Worm (Caenorhabditis elegans): ENCODE data around the gene Y81G3A.1.

Gene Y81G3A.1

ce11 chrII:13083752-13084214 is at the start of gene Y81G3A.1, which contains the start of gene gcn-2:
Gene Y81G3A.1, minus strand, starts transcription at chrII:13083926.
Gene gcn-2, plus strand, starts transcription at chrII:13084164.
- TF ChIP-seq mdl-1 (tag; optimal IDR thresholded peaks at IDR 0.05): no peak
- TF ChIP-seq egl-5 (tag; optimal IDR thresholded peaks at IDR 0.05): no peak
- TF ChIP-seq skn-1 (tag; optimal IDR thresholded peaks at IDR 0.05): peak; percentile 19
- TF ChIP-seq eor-1 (tag; optimal IDR thresholded peaks at IDR 0.05): no peak
- TF ChIP-seq egl-27 (tag; optimal IDR thresholded peaks at IDR 0.05): no peak
- TF ChIP-seq hmg-11 (tag; optimal IDR thresholded peaks at IDR 0.05): peak; percentile 15
- TF ChIP-seq lin-39 (tag; optimal IDR thresholded peaks at IDR 0.05): peak; percentile 6
- no peak for TF ChIP-seq ztf-11 (tag; optimal IDR thresholded peaks at IDR 0.05)
- peak; percentile 20 for TF ChIP-seq R02D3.7 (tag; optimal IDR thresholded peaks at IDR 0.05)
- no peak for TF ChIP-seq nhr-11 (tag; optimal IDR thresholded peaks at IDR 0.05)
- peak; percentile 40 for TF ChIP-seq snpc-4 (tag; optimal IDR thresholded peaks at IDR 0.05)
- no peak for TF ChIP-seq lsy-12 (tag; optimal IDR thresholded peaks at IDR 0.05)
- no peak for TF ChIP-seq aly-2 (tag; optimal IDR thresholded peaks at IDR 0.05)
- TF ChIP-seq jun-1 (tag; optimal IDR thresholded peaks at IDR 0.05): no peak
- TF ChIP-seq ceh-9 (tag; optimal IDR thresholded peaks at IDR 0.05): no peak

- TF ChIP-seq nhr-67 (tag; optimal IDR thresholded peaks at IDR 0.05) (no peak), pqm-1 (tag; optimal IDR thresholded peaks at IDR 0.05) (no peak), ceh-82 (tag; optimal IDR thresholded peaks at IDR 0.05) (no peak), aly-2 (tag; optimal IDR thresholded peaks at IDR 0.05) (no peak), nhr-12 (tag; optimal IDR thresholded peaks at IDR 0.05) (no peak)
These were observed 46.9 kb upstream of the Y81G3A.1 start for ce11 chrII:13130576-13130975.

ce11 chrII:13129602-13130001 is 45.9 kb upstream of the Y81G3A.1 start, which contains the start of gene F29C12.6:
Gene F29C12.6, plus strand, starts transcription at chrII:13129902.
- TF ChIP-seq nhr-76 (tag; optimal IDR thresholded peaks at IDR 0.05) (no peak), nhr-12 (tag; optimal IDR thresholded peaks at IDR 0.05) (no peak), pqm-1 (tag; optimal IDR thresholded peaks at IDR 0.05) (no peak), nhr-28 (tag; optimal IDR thresholded peaks at IDR 0.05) (no peak), sea-2 (GFP tag; optimal IDR thresholded peaks at IDR 0.05) (no peak), elt-3 (tag; optimal IDR thresholded peaks at IDR 0.05) (no peak), nfya-1 (tag; optimal IDR thresholded peaks at IDR 0.05; ENCODE audit: insufficient read depth) (no peak), lin-15B (tag; optimal IDR thresholded peaks at IDR 0.05) (no peak), lin-39 (tag; optimal IDR thresholded peaks at IDR 0.05) (no peak), nhr-43 (tag; optimal IDR thresholded peaks at IDR 0.05; ENCODE audit: poor library complexity, severe bottlenecking) (no peak), ama-1 (optimal IDR thresholded peaks at IDR 0.05) (no peak), nhr-25 (tag; optimal IDR thresholded peaks at IDR 0.05) (no peak), elt-1 (tag; optimal IDR thresholded peaks at IDR 0.05) (no peak), skn-1 (tag; optimal IDR thresholded peaks at IDR 0.05) (no peak), fkh-10 (GFP tag; optimal IDR thresholded peaks at IDR 0.05) (no peak), R02D3.7 (tag; optimal IDR thresholded peaks at IDR 0.05) (no peak), ceh-28 (tag; optimal IDR thresholded peaks at IDR 0.05) (no peak)

ce11 chrII:13122720-13123119 is 39.0 kb upstream of the Y81G3A.1 start, which contains the start of gene bath-45:
Gene bath-45, plus strand, starts transcription at chrII:13123020.
- TF ChIP-seq nhr-237 (tag; optimal IDR thresholded peaks at IDR 0.05) (no peak), fkh-2 (tag; optimal IDR thresholded peaks at IDR 0.05) (no peak), tbx-2 (tag; optimal IDR thresholded peaks at IDR 0.05) (no peak), ceh-9 (tag; optimal IDR thresholded peaks at IDR 0.05) (no peak), skn-1 (tag; optimal IDR thresholded peaks at IDR 0.05) (no peak), nhr-25 (tag; optimal IDR thresholded peaks at IDR 0.05) (no peak), egl-5 (tag; optimal IDR thresholded peaks at IDR 0.05) (no peak), lsy-12 (tag; optimal IDR thresholded peaks at IDR 0.05) (no peak), nhr-67 (tag; optimal IDR thresholded peaks at IDR 0.05) (no peak), nhr-43 (tag; optimal IDR thresholded peaks at IDR 0.05; ENCODE audit: poor library complexity, severe bottlenecking) (no peak), nhr-23 (tag; optimal IDR thresholded peaks at IDR 0.05) (no peak)

ce11 chrII:13117135-13117534 is 33.4 kb upstream of the Y81G3A.1 start, which contains the start of gene gfm-1:
Gene gfm-1, plus strand, starts transcription at chrII:13117483.
- peak; percentile 84 for TF ChIP-seq lin-15B (tag; optimal IDR thresholded peaks at IDR 0.05)
- TF ChIP-seq skn-1 (tag; optimal IDR thresholded peaks at IDR 0.05): no peak
- TF ChIP-seq unc-39 (tag; optimal IDR thresholded peaks at IDR 0.05): no peak
- TF ChIP-seq tbx-2 (tag; optimal IDR thresholded peaks at IDR 0.05): peak; percentile 25
- TF ChIP-seq egl-27 (tag; optimal IDR thresholded peaks at IDR 0.05): no peak
- no peak for TF ChIP-seq mdl-1 (tag; optimal IDR thresholded peaks at IDR 0.05)
- peak; percentile 89 for TF ChIP-seq nhr-43 (tag; optimal IDR thresholded peaks at IDR 0.05; ENCODE audit: poor library complexity, severe bottlenecking)
- TF ChIP-seq snpc-4 (tag; optimal IDR thresholded peaks at IDR 0.05): peak; percentile 77
- peak; percentile 52 for TF ChIP-seq hmg-11 (tag; optimal IDR thresholded peaks at IDR 0.05)
- TF ChIP-seq pha-4 (tag; optimal IDR thresholded peaks at IDR 0.05): no peak
- no peak for TF ChIP-seq R02D3.7 (tag; optimal IDR thresholded peaks at IDR 0.05)
- no peak for TF ChIP-seq nhr-76 (tag; optimal IDR thresholded peaks at IDR 0.05)
- TF ChIP-seq mml-1 (tag; optimal IDR thresholded peaks at IDR 0.05): no peak
- TF ChIP-seq nhr-23 (tag; optimal IDR thresholded peaks at IDR 0.05): peak; percentile 69
- no peak for TF ChIP-seq fkh-2 (tag; optimal IDR thresholded peaks at IDR 0.05)
- TF ChIP-seq ztf-4 (tag; optimal IDR thresholded peaks at IDR 0.05): no peak
- no peak for TF ChIP-seq nhr-25 (tag; optimal IDR thresholded peaks at IDR 0.05)
- peak; percentile 13 for TF ChIP-seq elt-2 (tag; optimal IDR thresholded peaks at IDR 0.05)
- TF ChIP-seq lin-39 (tag; optimal IDR thresholded peaks at IDR 0.05): no peak
- TF ChIP-seq ceh-9 (tag; optimal IDR thresholded peaks at IDR 0.05): no peak
- TF ChIP-seq egl-5 (tag; optimal IDR thresholded peaks at IDR 0.05): peak; percentile 33
- peak; percentile 55 for TF ChIP-seq nfya-1 (tag; optimal IDR thresholded peaks at IDR 0.05; ENCODE audit: insufficient read depth)
- TF ChIP-seq daf-12 (tag; optimal IDR thresholded peaks at IDR 0.05): no peak
- TF ChIP-seq eor-1 (tag; optimal IDR thresholded peaks at IDR 0.05): no peak
- TF ChIP-seq lsy-12 (tag; optimal IDR thresholded peaks at IDR 0.05): no peak
- TF ChIP-seq fos-1 (tag; optimal IDR thresholded peaks at IDR 0.05): no peak
